Worm (Caenorhabditis elegans) whole organism, L1 larva: Measurements from ENCODE around the gene glr-6.

Experiments
- Y116A8C.19 ChIP-seq: sonication (generic microtip); optimal IDR thresholded peaks from 2 replicates; lab custom pipeline; 2016; ENCODE audit warnings: missing compliant biosample characterization, missing genetic modification characterization, borderline replicate concordance
- aly-2 ChIP-seq: fragments of 150-350 bp; optimal IDR thresholded peaks from 2 replicates; lab custom pipeline; 2014; ENCODE audit warnings: missing biosample characterization, missing genetic modification characterization
- ceh-8 ChIP-seq: fragments of 200-800 bp; sonication (Bioruptor generic); optimal IDR thresholded peaks from 2 replicates; lab custom pipeline; 2018; ENCODE audit warnings: mild to moderate bottlenecking, missing genetic modification characterization, moderate library complexity, missing compliant biosample characterization
- ceh-82 ChIP-seq, 3 experiments: fragments of 150-350 bp in 1 of 3; sonication (generic microtip) in 2 of 3; optimal IDR thresholded peaks; 2 replicates each; lab custom pipeline; 2014 to 2017; ENCODE audit warnings: missing biosample characterization in 3 of 3, missing genetic modification characterization in 3 of 3
- dpl-1 ChIP-seq, 3 experiments: fragments of 150-350 bp in 2 of 3; sonication (generic microtip) in 1 of 3; optimal IDR thresholded peaks; 2 replicates each; lab custom pipeline; 2014 to 2017; ENCODE audit warnings: missing biosample characterization in 3 of 3, missing genetic modification characterization in 3 of 3, missing genetic modification reagents in 3 of 3
- dsc-1 ChIP-seq: sonication (generic microtip); optimal IDR thresholded peaks from 2 replicates; lab custom pipeline; 2016; ENCODE audit warnings: mild to moderate bottlenecking, missing genetic modification characterization, missing compliant biosample characterization
- egl-27 ChIP-seq, 2 experiments: fragments of 150-350 bp in 1 of 2; sonication (generic microtip); optimal IDR thresholded peaks; 3 replicates each; lab custom pipeline; 2017 to 2018; ENCODE audit warnings: missing biosample characterization in 2 of 2, missing genetic modification characterization in 2 of 2, missing genetic modification reagents in 2 of 2
- elt-2 ChIP-seq: sonication (generic microtip); optimal IDR thresholded peaks from 2 replicates; lab custom pipeline; 2016; ENCODE audit warnings: missing genetic modification characterization, mild to moderate bottlenecking, inconsistent platforms, missing compliant biosample characterization, missing genetic modification reagents
- elt-3 ChIP-seq, 6 experiments: fragments of 150-350 bp in 1 of 6; sonication (generic microtip); optimal IDR thresholded peaks; 2 replicates each; lab custom pipeline; 2017 to 2018; ENCODE audit warnings: missing biosample characterization in 6 of 6, missing genetic modification characterization in 6 of 6, inconsistent platforms in 1 of 6
- fkh-10 ChIP-seq: sonication (generic microtip); optimal IDR thresholded peaks from 2 replicates; lab custom pipeline; 2017; ENCODE audit warnings: missing biosample characterization, missing genetic modification reagents, missing genetic modification characterization
- fkh-4 ChIP-seq: sonication (generic microtip); optimal IDR thresholded peaks from 2 replicates; lab custom pipeline; 2016; ENCODE audit warnings: missing compliant biosample characterization, missing genetic modification characterization, borderline replicate concordance
- fkh-8 ChIP-seq: sonication (generic microtip); optimal IDR thresholded peaks from 2 replicates; lab custom pipeline; 2016; ENCODE audit warnings: mild to moderate bottlenecking, missing genetic modification characterization, missing compliant biosample characterization
- fos-1 ChIP-seq: fragments of 150-350 bp; optimal IDR thresholded peaks from 2 replicates; lab custom pipeline; 2014; ENCODE audit warnings: missing biosample characterization, missing genetic modification characterization
- grh-1 ChIP-seq: fragments of 200-800 bp; sonication (Bioruptor generic); IDR thresholded peaks from 2 replicates; pipeline ENCODE4 v1.3.6; 2022; ENCODE audit warnings: missing genetic modification reagents, missing genetic modification characterization, missing compliant biosample characterization
- irx-1 ChIP-seq: sonication (generic microtip); optimal IDR thresholded peaks from 2 replicates; lab custom pipeline; 2016; ENCODE audit warnings: missing genetic modification characterization, missing compliant biosample characterization
- isw-1 ChIP-seq: fragments of 200-800 bp; sonication (Bioruptor generic); IDR thresholded peaks from 2 replicates; pipeline ENCODE4 v1.3.6; 2022; ENCODE audit warnings: missing genetic modification characterization, missing compliant biosample characterization
- jun-1 ChIP-seq: fragments of 150-350 bp; optimal IDR thresholded peaks from 2 replicates; lab custom pipeline; 2014; ENCODE audit warnings: missing biosample characterization, missing genetic modification reagents, missing genetic modification characterization
- lin-13 ChIP-seq: fragments of 150-350 bp; optimal IDR thresholded peaks from 2 replicates; lab custom pipeline; 2014; ENCODE audit warnings: missing biosample characterization, missing genetic modification reagents, missing genetic modification characterization
- lin-15B ChIP-seq: fragments of 150-350 bp; sonication (generic microtip); optimal IDR thresholded peaks from 3 replicates; lab custom pipeline; 2014; ENCODE audit warnings: missing biosample characterization, missing genetic modification characterization
- lin-35 ChIP-seq, 2 experiments: fragments of 150-350 bp; optimal IDR thresholded peaks; 2 replicates each; lab custom pipeline; 2014; ENCODE audit warnings: missing biosample characterization in 2 of 2, missing genetic modification characterization in 2 of 2, missing genetic modification reagents in 2 of 2
- mdl-1 ChIP-seq, 2 experiments: fragments of 150-350 bp; optimal IDR thresholded peaks; 2 replicates each; lab custom pipeline; 2014 to 2017; ENCODE audit warnings: missing biosample characterization in 2 of 2, missing genetic modification characterization in 2 of 2, inconsistent platforms in 1 of 2
- mef-2 ChIP-seq: fragments of 150-350 bp; optimal IDR thresholded peaks from 2 replicates; lab custom pipeline; 2014; ENCODE audit warnings: missing biosample characterization, missing genetic modification characterization
- mep-1 ChIP-seq: fragments of 150-350 bp; optimal IDR thresholded peaks from 2 replicates; lab custom pipeline; 2014; ENCODE audit warnings: missing biosample characterization, missing genetic modification characterization
- nhr-12 ChIP-seq: sonication (generic microtip); optimal IDR thresholded peaks from 2 replicates; lab custom pipeline; 2017; ENCODE audit warnings: missing biosample characterization, missing genetic modification characterization
- nhr-237 ChIP-seq: fragments of 150-350 bp; optimal IDR thresholded peaks from 2 replicates; lab custom pipeline; 2014; ENCODE audit warnings: missing biosample characterization, missing genetic modification characterization
- nhr-28 ChIP-seq: fragments of 150-350 bp; optimal IDR thresholded peaks from 2 replicates; lab custom pipeline; 2014; ENCODE audit warnings: missing biosample characterization, missing genetic modification characterization
- nhr-84 ChIP-seq: sonication (generic microtip); optimal IDR thresholded peaks from 2 replicates; lab custom pipeline; 2017; ENCODE audit warnings: missing biosample characterization, missing genetic modification characterization
- nhr-90 ChIP-seq: sonication (generic microtip); optimal IDR thresholded peaks from 2 replicates; lab custom pipeline; 2016; ENCODE audit warnings: mild to moderate bottlenecking, missing genetic modification characterization, missing compliant biosample characterization; ENCODE audit not compliant: poor library complexity
- pax-3 ChIP-seq: fragments of 200-800 bp; sonication (Bioruptor generic); optimal IDR thresholded peaks from 2 replicates; lab custom pipeline; 2018; ENCODE audit warnings: mild to moderate bottlenecking, missing genetic modification characterization, moderate library complexity, missing compliant biosample characterization
- pqm-1 ChIP-seq: sonication (generic microtip); optimal IDR thresholded peaks from 3 replicates; lab custom pipeline; 2017; ENCODE audit warnings: missing biosample characterization, missing genetic modification characterization
- skn-1 ChIP-seq: fragments of 150-350 bp; optimal IDR thresholded peaks from 2 replicates; lab custom pipeline; 2014; ENCODE audit warnings: missing biosample characterization, missing genetic modification characterization
- snpc-4 ChIP-seq: fragments of 150-350 bp; optimal IDR thresholded peaks from 2 replicates; lab custom pipeline; 2014; ENCODE audit warnings: missing biosample characterization, missing genetic modification characterization
- snu-23 ChIP-seq: sonication (generic microtip); optimal IDR thresholded peaks from 2 replicates; lab custom pipeline; 2016; ENCODE audit warnings: missing genetic modification characterization, missing compliant biosample characterization
- sox-4 ChIP-seq: sonication (generic microtip); optimal IDR thresholded peaks from 2 replicates; lab custom pipeline; 2016; ENCODE audit warnings: missing genetic modification characterization, missing compliant biosample characterization
- sup-37 ChIP-seq: fragments of 200-800 bp; sonication (Bioruptor generic); optimal IDR thresholded peaks from 2 replicates; lab custom pipeline; 2018; ENCODE audit warnings: mild to moderate bottlenecking, missing genetic modification characterization, missing compliant biosample characterization
- swsn-7 ChIP-seq: sonication (generic microtip); optimal IDR thresholded peaks from 2 replicates; lab custom pipeline; 2016; ENCODE audit warnings: missing genetic modification characterization, missing compliant biosample characterization
- tlp-1 ChIP-seq: fragments of 150-350 bp; optimal IDR thresholded peaks from 2 replicates; lab custom pipeline; 2014; ENCODE audit warnings: missing biosample characterization, missing genetic modification characterization
- xbp-1 ChIP-seq: sonication (generic microtip); optimal IDR thresholded peaks from 2 replicates; lab custom pipeline; 2016; ENCODE audit warnings: missing genetic modification characterization, missing compliant biosample characterization
- zip-4 ChIP-seq: fragments of 200-800 bp; sonication (Bioruptor generic); optimal IDR thresholded peaks from 2 replicates; lab custom pipeline; 2018; ENCODE audit warnings: mild to moderate bottlenecking, missing genetic modification characterization, moderate library complexity, missing compliant biosample characterization
- ztf-11 ChIP-seq, 2 experiments: sonication (generic microtip); optimal IDR thresholded peaks; 2 replicates each; lab custom pipeline; 2016 to 2017; ENCODE audit warnings: missing genetic modification characterization in 2 of 2, missing biosample characterization in 1 of 2, missing compliant biosample characterization in 1 of 2

glr-6 gene

ce11 chrX:6840670-6841308 is at the start of gene glr-6, which contains the start of gene asg-2 (continued):
- peak in 1 of 2 experiments; percentile 3 for TF ChIP-seq egl-27 (tag; optimal IDR thresholded peaks at IDR 0.05; lab: Kevin White, UChicago)
- TF ChIP-seq pqm-1: no peak
- TF ChIP-seq mep-1 (tag; lab: Kevin White, UChicago): peak; percentile 91
- peak; percentile 12 for TF ChIP-seq fkh-10 (GFP tag; lab: Kevin White, UChicago)
- no peak for TF ChIP-seq tlp-1 (tag; lab: Kevin White, UChicago)
- TF ChIP-seq ceh-82 (tag; optimal IDR thresholded peaks at IDR 0.05; lab: Kevin White, UChicago): peak; percentile 60 to 76 (median 62)
- no peak for TF ChIP-seq ceh-8 (GFP tag; lab: Kevin White, UChicago)
- TF ChIP-seq mdl-1 (tag; optimal IDR thresholded peaks at IDR 0.05; lab: Kevin White, UChicago): peak in 1 of 2 experiments; percentile 84
- peak in 3 of 6 experiments; percentile 26 to 70 (median 30) for TF ChIP-seq elt-3 (tag; optimal IDR thresholded peaks at IDR 0.05; lab: Kevin White, UChicago)
- peak; percentile 78 for TF ChIP-seq nhr-90 (tag; lab: Kevin White, UChicago)
- peak; percentile 40 for TF ChIP-seq grh-1 (GFP tag; lab: Robert Waterston, UW)
- no peak for TF ChIP-seq mef-2
- TF ChIP-seq irx-1: peak; percentile 43
- peak; percentile 83 for TF ChIP-seq swsn-7 (tag; lab: Kevin White, UChicago)
- peak; percentile 86 for TF ChIP-seq lin-15B
- peak; percentile 81 for TF ChIP-seq fos-1 (tag; lab: Kevin White, UChicago)
- no peak for TF ChIP-seq aly-2 (tag; lab: Kevin White, UChicago)
- TF ChIP-seq xbp-1 (tag; lab: Kevin White, UChicago): peak; percentile 93
- TF ChIP-seq elt-2: peak; percentile 27
- peak; percentile 34 for TF ChIP-seq nhr-237 (tag; lab: Kevin White, UChicago)
- TF ChIP-seq snu-23 (GFP tag; lab: Kevin White, UChicago): peak; percentile 87
- peak; percentile 28 for TF ChIP-seq snpc-4
- peak; percentile 67 to 79 (median 75) for TF ChIP-seq dpl-1 (GFP tag; optimal IDR thresholded peaks at IDR 0.05; lab: Kevin White, UChicago)
- no peak for TF ChIP-seq nhr-28
- TF ChIP-seq fkh-8 (tag; lab: Kevin White, UChicago): peak; percentile 77
- peak in 1 of 2 experiments; percentile 25 for TF ChIP-seq ztf-11 (tag; optimal IDR thresholded peaks at IDR 0.05; lab: Kevin White, UChicago)
- TF ChIP-seq fkh-4 (tag; lab: Kevin White, UChicago): no peak
- TF ChIP-seq lin-35 (GFP tag; optimal IDR thresholded peaks at IDR 0.05; lab: Kevin White, UChicago): peak; percentile 63 to 89
- peak; percentile 64 for TF ChIP-seq dsc-1
- TF ChIP-seq zip-4 (GFP tag; lab: Kevin White, UChicago): no peak
- TF ChIP-seq Y116A8C.19: no peak
- no peak for TF ChIP-seq nhr-12 (tag; lab: Kevin White, UChicago)

DNA sequence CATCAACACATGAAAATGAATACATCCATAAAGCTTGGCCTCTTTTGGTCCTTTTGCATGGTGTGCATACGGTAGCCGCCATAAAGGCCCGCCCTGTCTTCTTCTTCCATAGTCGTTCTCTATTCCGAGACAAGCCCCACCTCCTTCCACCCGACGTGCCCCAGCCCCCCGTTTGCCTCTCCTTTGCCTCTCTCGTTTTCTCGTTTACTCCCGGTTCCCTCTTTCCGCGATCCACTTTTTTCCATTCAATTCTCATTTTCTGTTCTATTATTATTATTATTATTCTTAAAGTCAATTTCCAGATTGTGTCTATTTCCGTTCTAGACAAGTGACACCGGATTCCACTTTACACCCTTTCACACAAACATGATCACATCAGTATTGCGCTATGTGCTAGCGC is 48.9 kb upstream of the glr-6 start, which contains the start of gene unc-6:
Gene unc-6, plus strand, starts transcription at position 301 of the 400 bp plus-strand sequence.
- TF ChIP-seq egl-27 (tag; optimal IDR thresholded peaks at IDR 0.05; lab: Kevin White, UChicago): no peak
- TF ChIP-seq sup-37 (GFP tag; lab: Kevin White, UChicago): no peak
- TF ChIP-seq nhr-28: no peak
- no peak for TF ChIP-seq lin-13 (GFP tag; lab: Kevin White, UChicago)
- no peak for TF ChIP-seq skn-1
- TF ChIP-seq jun-1 (tag; lab: Kevin White, UChicago): no peak
- no peak for TF ChIP-seq sox-4 (tag; lab: Kevin White, UChicago)
- no peak for TF ChIP-seq isw-1
- TF ChIP-seq ceh-8 (GFP tag; lab: Kevin White, UChicago): no peak
- no peak for TF ChIP-seq nhr-84 (tag; lab: Kevin White, UChicago)
- no peak for TF ChIP-seq pax-3 (tag; lab: Kevin White, UChicago)
- TF ChIP-seq elt-2: no peak
